Worm (Caenorhabditis elegans) whole organism, L4 larva: Measurements from ENCODE around the gene C36C5.14.

Experiments used
- D1046.2 ChIP-seq: fragments of 200-800 bp; sonication (Bioruptor generic); IDR thresholded peaks from 2 replicates; pipeline ENCODE4 v1.3.6; 2022; ENCODE audit warnings: missing genetic modification characterization, missing compliant biosample characterization
- F49E8.2 ChIP-seq: sonication (generic microtip); optimal IDR thresholded peaks from 2 replicates; lab custom pipeline; 2016; ENCODE audit warnings: missing compliant biosample characterization, mild to moderate bottlenecking, missing genetic modification characterization, borderline replicate concordance
- T20F7.1 ChIP-seq: fragments of 200-800 bp; sonication (Bioruptor generic); optimal IDR thresholded peaks from 2 replicates; lab custom pipeline; 2018; ENCODE audit warnings: mild to moderate bottlenecking, missing genetic modification characterization, missing compliant biosample characterization
- T26A8.4 ChIP-seq: fragments of 200-800 bp; sonication (Bioruptor generic); IDR thresholded peaks from 2 replicates; pipeline ENCODE4 v1.3.6; 2022; ENCODE audit warnings: missing genetic modification characterization, missing compliant biosample characterization
- Y105C5A.15 ChIP-seq: fragments of 200-800 bp; sonication (Bioruptor generic); IDR thresholded peaks from 2 replicates; pipeline ENCODE4 v1.3.6; 2022; ENCODE audit warnings: missing genetic modification characterization, missing compliant biosample characterization
- ZK337.2 ChIP-seq: fragments of 200-800 bp; sonication (Bioruptor generic); IDR thresholded peaks from 2 replicates; pipeline ENCODE4 v1.3.6; 2022; ENCODE audit warnings: missing genetic modification reagents, missing genetic modification characterization, missing compliant biosample characterization
- aly-2 ChIP-seq: sonication (generic microtip); optimal IDR thresholded peaks from 2 replicates; lab custom pipeline; 2018; ENCODE audit warnings: missing biosample characterization, missing genetic modification characterization
- ama-1 ChIP-seq: fragments of 150-350 bp; optimal IDR thresholded peaks from 2 replicates; lab custom pipeline; 2014; ENCODE audit warnings: inconsistent platforms, mixed read lengths
- ceh-28 ChIP-seq: fragments of 150-350 bp; optimal IDR thresholded peaks from 2 replicates; lab custom pipeline; 2014; ENCODE audit warnings: missing biosample characterization, missing genetic modification reagents, missing genetic modification characterization
- ces-1 ChIP-seq: fragments of 150-350 bp; sonication (generic microtip); optimal IDR thresholded peaks from 4 replicates; lab custom pipeline; 2014; ENCODE audit warnings: missing biosample characterization, missing genetic modification reagents, missing genetic modification characterization
- daf-16 ChIP-seq, 3 experiments: sonication (generic microtip); optimal IDR thresholded peaks; 2 replicates each; lab custom pipeline; 2016 to 2017; ENCODE audit warnings: missing genetic modification characterization in 3 of 3, missing genetic modification reagents in 3 of 3, mild to moderate bottlenecking in 2 of 3, missing compliant biosample characterization in 2 of 3, missing biosample characterization in 1 of 3, moderate library complexity in 1 of 3
- daf-8 ChIP-seq: fragments of 200-800 bp; sonication (Bioruptor generic); IDR thresholded peaks from 2 replicates; pipeline ENCODE4 v1.3.6; 2022; ENCODE audit warnings: missing genetic modification characterization, missing compliant biosample characterization
- dmd-9 ChIP-seq: fragments of 200-800 bp; sonication (Bioruptor generic); IDR thresholded peaks from 2 replicates; pipeline ENCODE4 v1.3.6; 2022; ENCODE audit warnings: missing genetic modification reagents, missing genetic modification characterization, missing compliant biosample characterization
- hlh-11 ChIP-seq: fragments of 200-800 bp; sonication (Bioruptor generic); optimal IDR thresholded peaks from 2 replicates; lab custom pipeline; 2018; ENCODE audit warnings: mild to moderate bottlenecking, missing genetic modification characterization, missing compliant biosample characterization
- hlh-30 ChIP-seq: sonication (generic microtip); optimal IDR thresholded peaks from 2 replicates; lab custom pipeline; 2017; ENCODE audit warnings: antibody characterized with exemption, mild to moderate bottlenecking, missing genetic modification characterization, missing compliant biosample characterization; ENCODE audit not compliant: insufficient read depth
- lim-7 ChIP-seq: fragments of 200-800 bp; sonication (Bioruptor generic); IDR thresholded peaks from 2 replicates; pipeline ENCODE4 v1.3.6; 2022; ENCODE audit warnings: missing genetic modification characterization, missing compliant biosample characterization
- lin-1 ChIP-seq: fragments of 200-800 bp; sonication (Bioruptor generic); IDR thresholded peaks from 2 replicates; pipeline ENCODE4 v1.3.6; 2022; ENCODE audit warnings: missing genetic modification reagents, missing genetic modification characterization, missing compliant biosample characterization
- lin-15B ChIP-seq: fragments of 150-350 bp; sonication (generic microtip); optimal IDR thresholded peaks from 3 replicates; lab custom pipeline; 2014; ENCODE audit warnings: missing biosample characterization, missing genetic modification characterization
- lin-29 ChIP-seq: fragments of 200-800 bp; sonication (Bioruptor generic); IDR thresholded peaks from 2 replicates; pipeline ENCODE4 v1.3.6; 2022; ENCODE audit warnings: missing genetic modification reagents, missing genetic modification characterization, missing compliant biosample characterization
- lir-3 ChIP-seq: sonication (generic microtip); optimal IDR thresholded peaks from 2 replicates; lab custom pipeline; 2016; ENCODE audit warnings: mild to moderate bottlenecking, missing genetic modification characterization, missing compliant biosample characterization
- madf-5 ChIP-seq, 2 experiments: fragments of 200-800 bp; sonication (Bioruptor generic); IDR thresholded peaks; 2 replicates each; pipeline ENCODE4 v1.3.6; 2022; ENCODE audit warnings: missing compliant biosample characterization in 2 of 2, missing genetic modification characterization in 2 of 2
- mdl-1 ChIP-seq, 2 experiments: fragments of 150-350 bp in 1 of 2; sonication (generic microtip) in 1 of 2; optimal IDR thresholded peaks; 2 replicates each; lab custom pipeline; 2014 to 2017; ENCODE audit warnings: missing biosample characterization in 2 of 2, missing genetic modification characterization in 2 of 2
- nhr-102 ChIP-seq: sonication (generic microtip); optimal IDR thresholded peaks from 2 replicates; lab custom pipeline; 2016; ENCODE audit warnings: mild to moderate bottlenecking, missing genetic modification characterization, moderate library complexity, missing compliant biosample characterization
- nhr-48 ChIP-seq: sonication (generic microtip); optimal IDR thresholded peaks from 2 replicates; lab custom pipeline; 2016; ENCODE audit warnings: mild to moderate bottlenecking, missing genetic modification characterization, missing compliant biosample characterization
- pha-4 ChIP-seq, 2 experiments: fragments of 150-350 bp in 1 of 2; fragments of 200-800 bp in 1 of 2; sonication (Bioruptor generic) in 1 of 2; IDR thresholded peaks in 1 of 2; optimal IDR thresholded peaks in 1 of 2; 2 replicates each; pipeline versions ENCODE4 v1.3.6 to Lab custom; 2014 to 2022; ENCODE audit warnings: missing genetic modification characterization in 2 of 2, missing genetic modification reagents in 2 of 2, missing biosample characterization in 1 of 2, missing compliant biosample characterization in 1 of 2
- pqm-1 ChIP-seq: sonication (generic microtip); optimal IDR thresholded peaks from 2 replicates; lab custom pipeline; 2017; ENCODE audit warnings: missing biosample characterization, missing genetic modification characterization
- sdz-12 ChIP-seq: fragments of 200-800 bp; sonication (Bioruptor generic); optimal IDR thresholded peaks from 2 replicates; lab custom pipeline; 2018; ENCODE audit warnings: mild to moderate bottlenecking, missing genetic modification characterization, missing compliant biosample characterization
- set-16 ChIP-seq: fragments of 200-800 bp; sonication (Bioruptor generic); IDR thresholded peaks from 2 replicates; pipeline ENCODE4 v1.3.6; 2022; ENCODE audit warnings: missing genetic modification reagents, missing genetic modification characterization, missing compliant biosample characterization
- spr-1 ChIP-seq: sonication (generic microtip); optimal IDR thresholded peaks from 2 replicates; lab custom pipeline; 2016; ENCODE audit warnings: mild to moderate bottlenecking, missing genetic modification characterization, missing compliant biosample characterization
- tag-97 ChIP-seq: fragments of 200-800 bp; sonication (Bioruptor generic); IDR thresholded peaks from 2 replicates; pipeline ENCODE4 v1.3.6; 2022; ENCODE audit warnings: missing genetic modification characterization, missing compliant biosample characterization
- tra-1 ChIP-seq: fragments of 200-800 bp; sonication (Bioruptor generic); IDR thresholded peaks from 2 replicates; pipeline ENCODE4 v1.3.6; 2022; ENCODE audit warnings: missing genetic modification reagents, missing genetic modification characterization, missing compliant biosample characterization
- unc-62 ChIP-seq, 3 experiments: fragments of 150-350 bp in 1 of 3; sonication (generic microtip); optimal IDR thresholded peaks in 2 of 3; peaks in 1 of 3; 1 replicate in 1 of 3; 2 replicates in 2 of 3; lab custom pipeline; 2014 to 2017; ENCODE audit warnings: missing biosample characterization in 3 of 3, missing genetic modification characterization in 3 of 3, missing genetic modification reagents in 3 of 3, missing genotype in 1 of 3
- zag-1 ChIP-seq: fragments of 150-350 bp; optimal IDR thresholded peaks from 2 replicates; lab custom pipeline; 2014; ENCODE audit warnings: missing biosample characterization, missing genetic modification characterization
- ztf-11 ChIP-seq: fragments of 150-350 bp; optimal IDR thresholded peaks from 2 replicates; lab custom pipeline; 2014; ENCODE audit warnings: missing biosample characterization, missing genetic modification characterization

Gene C36C5.14

ce11 chrV:3193091-3193608, 27.8 kb upstream of the C36C5.14 start, which contains the start of the genes Y73C8B.3 and Y73C8B.9 (continued):
- TF ChIP-seq T20F7.1 (GFP tag; lab: Kevin White, UChicago) (no peak), D1046.2 (GFP tag; lab: Robert Waterston, UW) (no peak), lim-7 (GFP tag; lab: Robert Waterston, UW) (no peak), set-16 (no peak), tra-1 (GFP tag; lab: Robert Waterston, UW) (no peak), lin-15B (tag; lab: Kevin White, UChicago) (no peak), F49E8.2 (tag; lab: Kevin White, UChicago) (no peak), Y105C5A.15 (GFP tag; lab: Robert Waterston, UW) (no peak), nhr-102 (tag; lab: Kevin White, UChicago) (peak; percentile 9), ztf-11 (tag; lab: Kevin White, UChicago) (no peak), pqm-1 (tag; lab: Kevin White, UChicago) (no peak), ces-1 (GFP tag; lab: Kevin White, UChicago) (no peak), pha-4 (GFP tag; IDR thresholded peaks at IDR 0.05; lab: Robert Waterston, UW) (no peak), pha-4 (tag; optimal IDR thresholded peaks at IDR 0.05; lab: Kevin White, UChicago) (no peak), hlh-11 (tag; lab: Kevin White, UChicago) (peak; percentile 72), sdz-12 (GFP tag; lab: Kevin White, UChicago) (no peak), hlh-30 (tag; lab: Kevin White, UChicago) (no peak), lin-29 (no peak), daf-16 (GFP tag; optimal IDR thresholded peaks at IDR 0.05; lab: Kevin White, UChicago) (no peak), daf-16 (tag; optimal IDR thresholded peaks at IDR 0.05; lab: Kevin White, UChicago) (peak; percentile 7), lir-3 (tag; lab: Kevin White, UChicago) (no peak), aly-2 (tag; lab: Kevin White, UChicago) (no peak), ceh-28 (tag; lab: Kevin White, UChicago) (no peak), dmd-9 (no peak), nhr-48 (tag; lab: Kevin White, UChicago) (peak; percentile 76), ZK337.2 (no peak), T26A8.4 (no peak; the same call in 1 of the 2 replicates), madf-5 (GFP tag; IDR thresholded peaks at IDR 0.05; lab: Robert Waterston, UW) (no peak), daf-8 (GFP tag; lab: Robert Waterston, UW) (no peak), ama-1 (lab: Kevin White, UChicago) (no peak), zag-1 (tag; lab: Kevin White, UChicago) (no peak), spr-1 (no peak)
- TF ChIP-seq, all 104 proteins: peak for 20

- TF ChIP-seq tag-97 (GFP tag; lab: Robert Waterston, UW) (no peak), unc-62 (GFP tag; optimal IDR thresholded peaks at IDR 0.05 in 1 of 2; lab: Kevin White, UChicago) (peak in 1 of 2 experiments; percentile 83), unc-62 (tag; optimal IDR thresholded peaks at IDR 0.05; lab: Kevin White, UChicago) (no peak), lin-1 (GFP tag; lab: Robert Waterston, UW) (no peak), nhr-102 (tag; lab: Kevin White, UChicago) (no peak), mdl-1 (tag; optimal IDR thresholded peaks at IDR 0.05; lab: Kevin White, UChicago) (no peak)
Observed at ce11 chrV:3188043-3188442, 22.7 kb upstream of the C36C5.14 start, which contains the start of gene lag-2. Gene lag-2 (plus strand): TSS chrV:3188343.

- TF ChIP-seq lin-15B (tag; lab: Kevin White, UChicago) (no peak), pha-4 (GFP tag; IDR thresholded peaks at IDR 0.05; lab: Robert Waterston, UW) (peak; percentile 31; the same call in 1 of the 2 replicates), pha-4 (tag; optimal IDR thresholded peaks at IDR 0.05; lab: Kevin White, UChicago) (no peak), set-16 (peak; percentile 71)
Observed at ce11 chrV:3185855-3186254, 20.5 kb upstream of the C36C5.14 start.
